Worm (Caenorhabditis elegans): ENCODE data around the gene men-1.

- TF ChIP-seq D1046.2 (GFP tag; IDR thresholded peaks at IDR 0.05), result no peak
- TF ChIP-seq nhr-28 (tag; optimal IDR thresholded peaks at IDR 0.05), result no peak
- no peak for TF ChIP-seq ztf-11 (tag; optimal IDR thresholded peaks at IDR 0.05)
- no peak for TF ChIP-seq snpc-4 (tag; optimal IDR thresholded peaks at IDR 0.05)
- TF ChIP-seq saeg-2 (GFP tag; IDR thresholded peaks at IDR 0.05), result no peak
- no peak for TF ChIP-seq F44E2.7 (GFP tag; IDR thresholded peaks at IDR 0.05)
- TF ChIP-seq F37D6.2 (tag; optimal IDR thresholded peaks at IDR 0.05), result no peak
- TF ChIP-seq pqm-1 (tag; optimal IDR thresholded peaks at IDR 0.05), result no peak
- no peak for TF ChIP-seq ZK546.5 (tag; optimal IDR thresholded peaks at IDR 0.05)
- no peak for TF ChIP-seq nhr-25 (tag; optimal IDR thresholded peaks at IDR 0.05; ENCODE audit: borderline replicate concordance, insufficient read depth)
These were observed 55.5 kb downstream of the men-1 start, which contains the start of gene efhd-1 for ce11 chrII:14178233-14178969.
